Worm (Caenorhabditis elegans) whole organism, mixed stage, embryonic: ENCODE data around the gene srw-79.

Source experiments
- M03D4.4 ChIP-seq: sonication (generic microtip); optimal IDR thresholded peaks from 2 replicates; lab custom pipeline; 2017; ENCODE audit warnings: mild to moderate bottlenecking, missing genetic modification characterization, missing compliant biosample characterization
- bed-3 ChIP-seq: fragments of 200-800 bp; sonication (Bioruptor generic); optimal IDR thresholded peaks from 3 replicates; lab custom pipeline; 2018; ENCODE audit warnings: mild to moderate bottlenecking, missing genetic modification characterization, moderate library complexity, missing compliant biosample characterization
- blmp-1 ChIP-seq: fragments of 150-350 bp; optimal IDR thresholded peaks from 2 replicates; lab custom pipeline; 2014; ENCODE audit warnings: missing biosample characterization, missing genetic modification characterization
- ceh-39 ChIP-seq: fragments of 150-350 bp; optimal IDR thresholded peaks from 2 replicates; lab custom pipeline; 2014; ENCODE audit warnings: missing biosample characterization, missing genetic modification characterization
- ceh-83 ChIP-seq: fragments of 200-800 bp; sonication (Bioruptor generic); optimal IDR thresholded peaks from 2 replicates; lab custom pipeline; 2018; ENCODE audit warnings: mild to moderate bottlenecking, missing genetic modification characterization, missing compliant biosample characterization
- drap-1 ChIP-seq: fragments of 200-800 bp; sonication (Bioruptor generic); optimal IDR thresholded peaks from 3 replicates; lab custom pipeline; 2018; ENCODE audit warnings: mild to moderate bottlenecking, missing genetic modification characterization, missing compliant biosample characterization
- elt-1 ChIP-seq: sonication (generic microtip); optimal IDR thresholded peaks from 2 replicates; lab custom pipeline; 2017; ENCODE audit warnings: missing genetic modification characterization, mild to moderate bottlenecking, missing compliant biosample characterization, antibody characterized with exemption, moderate library complexity, borderline replicate concordance; ENCODE audit not compliant: insufficient read depth
- elt-3 ChIP-seq: fragments of 150-350 bp; optimal IDR thresholded peaks from 2 replicates; lab custom pipeline; 2014; ENCODE audit warnings: missing biosample characterization, missing genetic modification characterization
- flh-1 ChIP-seq: fragments of 200-800 bp; sonication (Bioruptor generic); optimal IDR thresholded peaks from 2 replicates; lab custom pipeline; 2018; ENCODE audit warnings: mild to moderate bottlenecking, missing genetic modification characterization, moderate library complexity, missing compliant biosample characterization
- ham-2 ChIP-seq: fragments of 200-800 bp; sonication (Bioruptor generic); optimal IDR thresholded peaks from 2 replicates; lab custom pipeline; 2018; ENCODE audit warnings: mild to moderate bottlenecking, missing genetic modification characterization, missing compliant biosample characterization
- hlh-1 ChIP-seq: fragments of 150-350 bp; optimal IDR thresholded peaks from 2 replicates; lab custom pipeline; 2014; ENCODE audit warnings: missing biosample characterization, missing genetic modification reagents, missing genetic modification characterization
- lin-13 ChIP-seq: fragments of 150-350 bp; optimal IDR thresholded peaks from 2 replicates; lab custom pipeline; 2014; ENCODE audit warnings: missing biosample characterization, missing genetic modification characterization
- lin-32 ChIP-seq: fragments of 200-800 bp; sonication (Bioruptor generic); optimal IDR thresholded peaks from 2 replicates; lab custom pipeline; 2018; ENCODE audit warnings: mild to moderate bottlenecking, missing genetic modification characterization, missing compliant biosample characterization
- lsy-2 ChIP-seq: fragments of 150-350 bp; optimal IDR thresholded peaks from 2 replicates; lab custom pipeline; 2014; ENCODE audit warnings: missing biosample characterization, missing genetic modification characterization
- mab-5 ChIP-seq: fragments of 150-350 bp; optimal IDR thresholded peaks from 2 replicates; lab custom pipeline; 2014; ENCODE audit warnings: missing biosample characterization, missing genetic modification characterization
- mep-1 ChIP-seq: fragments of 150-350 bp; optimal IDR thresholded peaks from 2 replicates; lab custom pipeline; 2017; ENCODE audit warnings: missing biosample characterization, missing genetic modification reagents, missing genetic modification characterization, inconsistent platforms
- nhr-12 ChIP-seq: fragments of 150-350 bp; optimal IDR thresholded peaks from 2 replicates; lab custom pipeline; 2014; ENCODE audit warnings: missing biosample characterization, missing genetic modification characterization
- nhr-2 ChIP-seq: fragments of 150-350 bp; optimal IDR thresholded peaks from 2 replicates; lab custom pipeline; 2014; ENCODE audit warnings: missing biosample characterization, missing genetic modification characterization
- nhr-237 ChIP-seq: fragments of 150-350 bp; optimal IDR thresholded peaks from 2 replicates; lab custom pipeline; 2014; ENCODE audit warnings: missing biosample characterization, missing genetic modification characterization
- nhr-28 ChIP-seq: fragments of 150-350 bp; optimal IDR thresholded peaks from 2 replicates; lab custom pipeline; 2014; ENCODE audit warnings: missing biosample characterization, missing genetic modification characterization
- nhr-76 ChIP-seq: sonication (generic microtip); optimal IDR thresholded peaks from 2 replicates; lab custom pipeline; 2017; ENCODE audit warnings: missing biosample characterization, missing genetic modification characterization
- pha-4 ChIP-seq: fragments of 150-350 bp; optimal IDR thresholded peaks from 2 replicates; lab custom pipeline; 2018; ENCODE audit warnings: missing biosample characterization, missing genetic modification reagents, missing genetic modification characterization
- sem-2 ChIP-seq: fragments of 200-800 bp; sonication (Bioruptor generic); optimal IDR thresholded peaks from 2 replicates; lab custom pipeline; 2018; ENCODE audit warnings: mild to moderate bottlenecking, missing genetic modification characterization, missing compliant biosample characterization
- snpc-4 ChIP-seq: fragments of 150-350 bp; optimal IDR thresholded peaks from 2 replicates; lab custom pipeline; 2014; ENCODE audit warnings: missing biosample characterization, missing genetic modification characterization
- sptf-1 ChIP-seq: sonication (generic microtip); optimal IDR thresholded peaks from 2 replicates; lab custom pipeline; 2017; ENCODE audit warnings: mild to moderate bottlenecking, missing genetic modification characterization, moderate library complexity, missing compliant biosample characterization
- tbx-8 ChIP-seq: fragments of 200-800 bp; sonication (Bioruptor generic); optimal IDR thresholded peaks from 2 replicates; lab custom pipeline; 2018; ENCODE audit warnings: mild to moderate bottlenecking, missing genetic modification characterization, moderate library complexity, missing compliant biosample characterization
- unc-120 ChIP-seq: sonication (generic microtip); optimal IDR thresholded peaks from 2 replicates; lab custom pipeline; 2017; ENCODE audit warnings: missing genetic modification characterization, missing compliant biosample characterization; ENCODE audit not compliant: poor library complexity, severe bottlenecking
- unc-39 ChIP-seq: fragments of 150-350 bp; optimal IDR thresholded peaks from 2 replicates; lab custom pipeline; 2014; ENCODE audit warnings: missing biosample characterization, missing genetic modification characterization
- unc-62 ChIP-seq: fragments of 150-350 bp; optimal IDR thresholded peaks from 2 replicates; lab custom pipeline; 2014; ENCODE audit warnings: missing biosample characterization, missing genetic modification reagents, missing genetic modification characterization
- zip-8 ChIP-seq: fragments of 150-350 bp; optimal IDR thresholded peaks from 2 replicates; lab custom pipeline; 2014; ENCODE audit warnings: missing biosample characterization, missing genetic modification characterization
- ztf-11 ChIP-seq: fragments of 150-350 bp; optimal IDR thresholded peaks from 2 replicates; lab custom pipeline; 2014; ENCODE audit warnings: missing biosample characterization, missing genetic modification characterization

Gene srw-79

ce11 chrII:2987122-2987556 is 40.6 kb downstream of the srw-79 start:
- TF ChIP-seq sptf-1 (tag; lab: Kevin White, UChicago) (no peak), ztf-11 (no peak), lin-13 (tag; lab: Kevin White, UChicago) (no peak), ceh-83 (GFP tag; lab: Kevin White, UChicago) (no peak), pha-4 (tag; lab: Kevin White, UChicago) (no peak), mep-1 (tag; lab: Kevin White, UChicago) (no peak), zip-8 (tag; lab: Kevin White, UChicago) (no peak), snpc-4 (no peak), flh-1 (GFP tag; lab: Kevin White, UChicago) (no peak), tbx-8 (GFP tag; lab: Kevin White, UChicago) (no peak), unc-120 (tag; lab: Kevin White, UChicago) (no peak), drap-1 (no peak), blmp-1 (tag; lab: Kevin White, UChicago) (no peak), nhr-237 (tag; lab: Kevin White, UChicago) (no peak), nhr-12 (tag; lab: Kevin White, UChicago) (no peak), lin-32 (GFP tag; lab: Kevin White, UChicago) (no peak)

ce11 chrII:2987854-2988350 is 41.4 kb downstream of the srw-79 start, which contains the start of gene lido-7:
TSS of gene lido-7 (plus strand) at chrII:2988300.
- TF ChIP-seq sem-2 (GFP tag; lab: Kevin White, UChicago) (no peak), ham-2 (no peak), lsy-2 (peak; percentile 25), lin-13 (tag; lab: Kevin White, UChicago) (peak; percentile 5), unc-62 (GFP tag; lab: Kevin White, UChicago) (no peak), unc-120 (tag; lab: Kevin White, UChicago) (peak; percentile 37), ceh-39 (tag; lab: Kevin White, UChicago) (no peak), sptf-1 (tag; lab: Kevin White, UChicago) (peak; percentile 40), hlh-1 (tag; lab: Kevin White, UChicago) (peak; percentile 8), nhr-237 (tag; lab: Kevin White, UChicago) (no peak), blmp-1 (tag; lab: Kevin White, UChicago) (no peak), pha-4 (tag; lab: Kevin White, UChicago) (peak; percentile 12), nhr-2 (tag; lab: Kevin White, UChicago) (peak; percentile 30), bed-3 (GFP tag; lab: Kevin White, UChicago) (no peak), lin-32 (GFP tag; lab: Kevin White, UChicago) (peak; percentile 21), tbx-8 (GFP tag; lab: Kevin White, UChicago) (no peak), M03D4.4 (tag; lab: Kevin White, UChicago) (peak; percentile 3), snpc-4 (no peak)

- TF ChIP-seq zip-8 (tag; lab: Kevin White, UChicago) = no peak
- peak; percentile 52 for TF ChIP-seq ham-2
These were observed 43.6 kb downstream of the srw-79 start for ce11 chrII:2990089-2990488.

- TF ChIP-seq elt-1 (tag; lab: Kevin White, UChicago) (no peak), snpc-4 (no peak), ceh-83 (GFP tag; lab: Kevin White, UChicago) (no peak), ham-2 (no peak), mep-1 (tag; lab: Kevin White, UChicago) (no peak), unc-120 (tag; lab: Kevin White, UChicago) (no peak), lin-32 (GFP tag; lab: Kevin White, UChicago) (no peak), nhr-237 (tag; lab: Kevin White, UChicago) (no peak), mab-5 (no peak), zip-8 (tag; lab: Kevin White, UChicago) (no peak), hlh-1 (tag; lab: Kevin White, UChicago) (no peak), nhr-76 (tag; lab: Kevin White, UChicago) (no peak), blmp-1 (tag; lab: Kevin White, UChicago) (no peak), ztf-11 (no peak), nhr-12 (tag; lab: Kevin White, UChicago) (no peak), bed-3 (GFP tag; lab: Kevin White, UChicago) (no peak), drap-1 (no peak), elt-3 (no peak), unc-39 (no peak), nhr-28 (no peak)
- TF ChIP-seq, all 35 proteins: peak for 0
These were observed 45.1 kb downstream of the srw-79 start, which contains the start of gene K08A2.2 for ce11 chrII:2991555-2992083. TSS of gene K08A2.2 (plus strand) at chrII:2991605.
